Fruit fly (Drosophila melanogaster): ENCODE data around the gene CG6118.

The CG6118 gene

dm6 chr3R:15472753-15473212 lies 38.2 kb upstream of the CG6118 start (continued):
- peak; percentile 46 for TF ChIP-seq dmrt99B (tag; optimal IDR thresholded peaks at IDR 0.05)
- TF ChIP-seq bab2 (GFP tag; optimal IDR thresholded peaks at IDR 0.05): peak; percentile 31
- TF ChIP-seq az2 (GFP tag; optimal IDR thresholded peaks at IDR 0.05): peak; percentile 38
- TF ChIP-seq sob (GFP tag; IDR thresholded peaks at IDR 0.05): peak; percentile 47; the same call in 1 of the 2 replicates
- no peak for TF ChIP-seq rib (GFP tag; IDR thresholded peaks at IDR 0.05)
- peak; percentile 32 for TF ChIP-seq pho (GFP tag; optimal IDR thresholded peaks at IDR 0.05)
- peak; percentile 34 for TF ChIP-seq CG9876 (GFP tag; optimal IDR thresholded peaks at IDR 0.05)
- peak; percentile 30 for TF ChIP-seq Deaf1 (tag; optimal IDR thresholded peaks at IDR 0.05)
- TF ChIP-seq bowl (GFP tag; IDR thresholded peaks at IDR 0.05): no peak
- TF ChIP-seq CG3838 (GFP tag; optimal IDR thresholded peaks at IDR 0.05): peak; percentile 2
- no peak for TF ChIP-seq CG7963 (GFP tag; IDR thresholded peaks at IDR 0.05; ENCODE audit: partially characterized antibody)
- TF ChIP-seq mam (GFP tag; optimal IDR thresholded peaks at IDR 0.05): peak; percentile 51
- no peak for TF ChIP-seq br (optimal IDR thresholded peaks at IDR 0.05)
- TF ChIP-seq Oaz (GFP tag; IDR thresholded peaks at IDR 0.05): peak; percentile 49; the same call in 1 of the 2 replicates
- peak; percentile 20 for TF ChIP-seq CG13296 (GFP tag; optimal IDR thresholded peaks at IDR 0.05)
- TF ChIP-seq CG10979 (tag; optimal IDR thresholded peaks at IDR 0.05): peak; percentile 29
- peak; percentile 43 for TF ChIP-seq CG4424 (GFP tag; optimal IDR thresholded peaks at IDR 0.05)
- peak; percentile 11; the same call in 1 of the 2 replicates for TF ChIP-seq E2f2 (GFP tag; IDR thresholded peaks at IDR 0.05)
- TF ChIP-seq CoRest (tag; optimal IDR thresholded peaks at IDR 0.05): peak; percentile 79
- TF ChIP-seq CG4730 (GFP tag; IDR thresholded peaks at IDR 0.05): peak; percentile 25; the same call in 1 of the 2 replicates
- TF ChIP-seq maf-S (GFP tag; optimal IDR thresholded peaks at IDR 0.05): peak; percentile 3
- TF ChIP-seq CG16863 (GFP tag; optimal IDR thresholded peaks at IDR 0.05): peak; percentile 12
- TF ChIP-seq aop (GFP tag; IDR thresholded peaks at IDR 0.05): no peak
- 0 out of 3 replicates have a peak, but pooled peaks have one; percentile 19 for TF ChIP-seq B-H1 (GFP tag; IDR thresholded peaks at IDR 0.05)
- TF ChIP-seq CG11695 (GFP tag; IDR thresholded peaks at IDR 0.05): 0 out of 3 replicates have a peak, but pooled peaks have one; percentile 27
- TF ChIP-seq tio (GFP tag; optimal IDR thresholded peaks at IDR 0.05): peak; percentile 35
- no peak for TF ChIP-seq eve (GFP tag; optimal IDR thresholded peaks at IDR 0.05)
- peak; percentile 51 for TF ChIP-seq Usf (GFP tag; optimal IDR thresholded peaks at IDR 0.05)
- peak; percentile 73 for TF ChIP-seq CG3281 (GFP tag; optimal IDR thresholded peaks at IDR 0.05)
- TF ChIP-seq NfI (GFP tag; optimal IDR thresholded peaks at IDR 0.05): peak; percentile 32
- TF ChIP-seq CG31365 (tag; optimal IDR thresholded peaks at IDR 0.05): no peak
- TF ChIP-seq fd3F (GFP tag; optimal IDR thresholded peaks at IDR 0.05): peak; percentile 65
- no peak for TF ChIP-seq pnt (GFP tag; optimal IDR thresholded peaks at IDR 0.05)
- peak; percentile 8 for TF ChIP-seq emc (GFP tag; optimal IDR thresholded peaks at IDR 0.05)
- peak; percentile 9; the same call in 1 of the 2 replicates for TF ChIP-seq CG31224 (GFP tag; IDR thresholded peaks at IDR 0.05)
- TF ChIP-seq prd (optimal IDR thresholded peaks at IDR 0.05): no peak
- TF ChIP-seq prd (GFP tag; IDR thresholded peaks at IDR 0.05): peak; percentile 47; the same call in 2 of the 3 replicates
- peak; percentile 50; the same call in 1 of the 2 replicates for TF ChIP-seq CG14441 (GFP tag; IDR thresholded peaks at IDR 0.05)
- peak; percentile 62; the same call in 2 of the 3 replicates for TF ChIP-seq CG17361 (GFP tag; IDR thresholded peaks at IDR 0.05)
- TF ChIP-seq CG18619 (GFP tag; optimal IDR thresholded peaks at IDR 0.05): peak; percentile 37
- peak; percentile 21 for TF ChIP-seq CG15514 (GFP tag; optimal IDR thresholded peaks at IDR 0.05)
- peak; percentile 7; the same call in 1 of the 2 replicates for TF ChIP-seq vvl (GFP tag; IDR thresholded peaks at IDR 0.05)
- peak; percentile 27 for TF ChIP-seq CG17359 (tag; optimal IDR thresholded peaks at IDR 0.05)
- peak; percentile 5; the same call in 1 of the 2 replicates for TF ChIP-seq NFAT (GFP tag; IDR thresholded peaks at IDR 0.05)
- no peak for TF ChIP-seq ci (GFP tag; IDR thresholded peaks at IDR 0.05)
- peak; percentile 22 for TF ChIP-seq CHES-1-like (GFP tag; optimal IDR thresholded peaks at IDR 0.05)
- TF ChIP-seq CG12071 (GFP tag; optimal IDR thresholded peaks at IDR 0.05): peak; percentile 25
- peak; percentile 69 for TF ChIP-seq CG11504 (tag; optimal IDR thresholded peaks at IDR 0.05)
- no peak for TF ChIP-seq lov (optimal IDR thresholded peaks at IDR 0.05)
- no peak for TF ChIP-seq lov (GFP tag; IDR thresholded peaks at IDR 0.05)
- TF ChIP-seq E2f1 (GFP tag; IDR thresholded peaks at IDR 0.05): 0 out of 2 replicates have a peak, but pooled peaks have one; percentile 10
- TF ChIP-seq Dfd (GFP tag; optimal IDR thresholded peaks at IDR 0.05): no peak

All from whole organism, embryonic.